Fruit fly (Drosophila melanogaster): ENCODE results near the gene CG31103.

DNA sequence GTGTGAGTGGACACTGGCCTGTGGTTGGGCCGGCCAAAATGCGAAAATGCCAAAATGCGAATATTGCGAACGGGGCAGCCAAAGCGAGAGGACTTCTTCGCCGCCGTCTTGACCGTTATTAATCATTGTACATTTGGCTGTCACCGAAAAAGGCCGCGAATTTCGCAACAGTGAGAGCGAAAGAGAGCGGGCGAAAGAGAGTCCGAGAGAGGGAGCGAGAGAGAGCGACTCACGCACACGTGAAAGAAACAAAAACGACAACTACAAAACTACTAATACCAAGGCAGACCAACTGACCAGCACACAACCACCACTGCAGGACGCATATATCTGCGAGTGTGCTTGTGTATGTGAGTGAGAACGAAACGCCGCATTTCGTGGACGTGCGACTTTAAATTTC lies 34.6 kb upstream of the CG31103 start:
- TF ChIP-seq CTCF (optimal IDR thresholded peaks at IDR 0.05): no peak
- no peak for TF ChIP-seq CG8478 (optimal IDR thresholded peaks at IDR 0.05)

Data from S2 (cell line).